Worm (Caenorhabditis elegans) whole organism, L3 larva: ENCODE data around the gene csc-1.

Experiments used
- aly-2 ChIP-seq: fragments of 150-350 bp; optimal IDR thresholded peaks from 2 replicates; lab custom pipeline; 2014; ENCODE audit warnings: missing biosample characterization, missing genetic modification characterization
- ama-1 ChIP-seq: fragments of 150-350 bp; optimal IDR thresholded peaks from 2 replicates; lab custom pipeline; 2018
- nhr-11 ChIP-seq: fragments of 150-350 bp; optimal IDR thresholded peaks from 2 replicates; lab custom pipeline; 2014; ENCODE audit warnings: missing biosample characterization, missing genetic modification characterization
- nhr-28 ChIP-seq: fragments of 150-350 bp; optimal IDR thresholded peaks from 2 replicates; lab custom pipeline; 2014; ENCODE audit warnings: missing biosample characterization, missing genetic modification characterization
- nhr-76 ChIP-seq: fragments of 150-350 bp; sonication (generic microtip); optimal IDR thresholded peaks from 5 replicates; lab custom pipeline; 2014; ENCODE audit warnings: missing biosample characterization, missing genetic modification characterization
- pha-4 ChIP-seq: fragments of 150-350 bp; optimal IDR thresholded peaks from 2 replicates; lab custom pipeline; 2014; ENCODE audit warnings: missing biosample characterization, missing genetic modification reagents, missing genetic modification characterization
- skn-1 ChIP-seq: fragments of 150-350 bp; optimal IDR thresholded peaks from 2 replicates; lab custom pipeline; 2014; ENCODE audit warnings: missing biosample characterization, missing genetic modification characterization

- TF ChIP-seq aly-2 (tag; lab: Kevin White, UChicago) (no peak), pha-4 (no peak), ama-1 (no peak), nhr-28 (no peak), skn-1 (tag; lab: Kevin White, UChicago) (no peak), nhr-76 (tag; lab: Kevin White, UChicago) (no peak), nhr-11 (tag; lab: Kevin White, UChicago) (no peak)
These were observed 33.9 kb downstream of the csc-1 start, which contains the start of the genes gst-17 and gst-18 for ce11 chrII:13630690-13631089.
